Worm (Caenorhabditis elegans) whole organism, young adult: ENCODE measurements around the gene ZC13.2.

Experiments
- B0035.1 ChIP-seq: sonication (generic microtip); optimal IDR thresholded peaks from 2 replicates; lab custom pipeline; 2016; ENCODE audit warnings: missing genetic modification characterization, mild to moderate bottlenecking, missing compliant biosample characterization, missing genotype, missing genetic modification reagents
- B0261.1 ChIP-seq: sonication (generic microtip); optimal IDR thresholded peaks from 2 replicates; lab custom pipeline; 2016; ENCODE audit warnings: mild to moderate bottlenecking, missing genetic modification characterization, moderate library complexity, missing compliant biosample characterization
- B0336.3 ChIP-seq: fragments of 200-800 bp; sonication (Bioruptor generic); IDR thresholded peaks from 2 replicates; pipeline ENCODE4 v1.3.6; 2022; ENCODE audit warnings: missing genetic modification characterization, missing compliant biosample characterization
- C17E4.6 ChIP-seq: fragments of 200-800 bp; sonication (Bioruptor generic); IDR thresholded peaks from 2 replicates; pipeline ENCODE4 v1.3.6; 2022; ENCODE audit warnings: missing genetic modification reagents, missing genetic modification characterization, missing compliant biosample characterization
- F49E8.2 ChIP-seq: sonication (generic microtip); optimal IDR thresholded peaks from 3 replicates; lab custom pipeline; 2017; ENCODE audit warnings: missing genetic modification characterization, mild to moderate bottlenecking, missing compliant biosample characterization, antibody characterized with exemption, moderate library complexity; ENCODE audit not compliant: insufficient read depth
- F52B5.7 ChIP-seq: sonication (generic microtip); optimal IDR thresholded peaks from 2 replicates; lab custom pipeline; 2016; ENCODE audit warnings: mild to moderate bottlenecking, missing genetic modification characterization, missing compliant biosample characterization
- F57C9.4 ChIP-seq: sonication (generic microtip); optimal IDR thresholded peaks from 2 replicates; lab custom pipeline; 2017; ENCODE audit warnings: mild to moderate bottlenecking, missing genetic modification characterization, missing compliant biosample characterization
- Y53G8AR.9 ChIP-seq: fragments of 200-800 bp; sonication (Bioruptor generic); conservative IDR thresholded peaks from 2 replicates; pipeline ENCODE4 v1.3.6; 2022; ENCODE audit warnings: missing genetic modification reagents, missing genetic modification characterization, missing compliant biosample characterization
- ZK185.1 ChIP-seq: sonication (generic microtip); optimal IDR thresholded peaks from 2 replicates; lab custom pipeline; 2016; ENCODE audit warnings: mild to moderate bottlenecking, missing genetic modification characterization, missing compliant biosample characterization; ENCODE audit not compliant: poor library complexity, severe bottlenecking
- aptf-2 ChIP-seq: fragments of 200-800 bp; sonication (Bioruptor generic); conservative IDR thresholded peaks from 2 replicates; pipeline ENCODE4 v1.3.6; 2022; ENCODE audit warnings: missing genetic modification reagents, missing genetic modification characterization, missing compliant biosample characterization
- atf-7 ChIP-seq: sonication (generic microtip); optimal IDR thresholded peaks from 2 replicates; lab custom pipeline; 2017; ENCODE audit warnings: mild to moderate bottlenecking, missing genetic modification characterization, missing compliant biosample characterization
- attf-5 ChIP-seq: fragments of 200-800 bp; sonication (Bioruptor generic); optimal IDR thresholded peaks from 2 replicates; lab custom pipeline; 2018; ENCODE audit warnings: mild to moderate bottlenecking, missing genetic modification characterization, missing compliant biosample characterization
- attf-6 ChIP-seq: fragments of 200-800 bp; sonication (Bioruptor generic); IDR thresholded peaks from 2 replicates; pipeline ENCODE4 v1.3.6; 2022; ENCODE audit warnings: missing genetic modification reagents, missing genetic modification characterization, missing compliant biosample characterization
- bed-2 ChIP-seq: fragments of 200-800 bp; sonication (Bioruptor generic); IDR thresholded peaks from 2 replicates; pipeline ENCODE4 v1.3.6; 2022; ENCODE audit warnings: missing genetic modification reagents, missing genetic modification characterization, missing compliant biosample characterization
- cebp-1 ChIP-seq, 2 experiments: fragments of 200-800 bp in 1 of 2; sonication (Bioruptor generic) in 1 of 2; sonication (generic microtip) in 1 of 2; IDR thresholded peaks in 1 of 2; optimal IDR thresholded peaks in 1 of 2; 2 replicates each; pipeline versions ENCODE4 v1.3.6 to Lab custom; 2017 to 2022; ENCODE audit warnings: missing compliant biosample characterization in 2 of 2, missing genetic modification characterization in 2 of 2, mild to moderate bottlenecking in 1 of 2, missing genetic modification reagents in 1 of 2, moderate library complexity in 1 of 2
- cebp-2 ChIP-seq: fragments of 200-800 bp; sonication (Bioruptor generic); IDR thresholded peaks from 2 replicates; pipeline ENCODE4 v1.3.6; 2022; ENCODE audit warnings: missing genetic modification characterization, missing compliant biosample characterization
- ceh-27 ChIP-seq: fragments of 200-800 bp; sonication (Bioruptor generic); optimal IDR thresholded peaks from 2 replicates; lab custom pipeline; 2018; ENCODE audit warnings: mild to moderate bottlenecking, missing genetic modification characterization, moderate library complexity, missing compliant biosample characterization
- ceh-91 ChIP-seq: fragments of 200-800 bp; sonication (Bioruptor generic); IDR thresholded peaks from 2 replicates; pipeline ENCODE4 v1.3.6; 2022; ENCODE audit warnings: missing genetic modification reagents, missing genetic modification characterization, missing compliant biosample characterization
- dpl-1 ChIP-seq: fragments of 150-350 bp; optimal IDR thresholded peaks from 2 replicates; lab custom pipeline; 2014; ENCODE audit warnings: missing biosample characterization, missing genetic modification reagents, missing genetic modification characterization
- egl-18 ChIP-seq: fragments of 200-800 bp; sonication (Bioruptor generic); IDR thresholded peaks from 2 replicates; pipeline ENCODE4 v1.3.6; 2022; ENCODE audit warnings: missing genetic modification reagents, missing genetic modification characterization, missing compliant biosample characterization
- hlh-26 ChIP-seq: fragments of 200-800 bp; sonication (Bioruptor generic); conservative IDR thresholded peaks from 2 replicates; pipeline ENCODE4 v1.3.6; 2022; ENCODE audit warnings: missing genetic modification reagents, missing genetic modification characterization, missing compliant biosample characterization
- hmg-20 ChIP-seq: fragments of 200-800 bp; sonication (Bioruptor generic); IDR thresholded peaks from 2 replicates; pipeline ENCODE4 v1.3.6; 2022; ENCODE audit warnings: missing genetic modification reagents, missing genetic modification characterization, missing compliant biosample characterization
- let-526 ChIP-seq: fragments of 200-800 bp; sonication (Bioruptor generic); IDR thresholded peaks from 2 replicates; pipeline ENCODE4 v1.3.6; 2022; ENCODE audit warnings: missing genetic modification reagents, missing genetic modification characterization, missing compliant biosample characterization
- lin-26 ChIP-seq: fragments of 200-800 bp; sonication (Bioruptor generic); IDR thresholded peaks from 2 replicates; pipeline ENCODE4 v1.3.6; 2022; ENCODE audit warnings: missing genetic modification reagents, missing genetic modification characterization, missing compliant biosample characterization
- lsl-1 ChIP-seq: fragments of 200-800 bp; sonication (Bioruptor generic); optimal IDR thresholded peaks from 2 replicates; lab custom pipeline; 2018; ENCODE audit warnings: mild to moderate bottlenecking, missing genetic modification characterization, moderate library complexity, missing compliant biosample characterization
- madf-10 ChIP-seq: sonication (generic microtip); optimal IDR thresholded peaks from 2 replicates; lab custom pipeline; 2016; ENCODE audit warnings: mild to moderate bottlenecking, missing genetic modification characterization, missing compliant biosample characterization
- madf-6 ChIP-seq: fragments of 200-800 bp; sonication (Bioruptor generic); IDR thresholded peaks from 2 replicates; pipeline ENCODE4 v1.3.6; 2022; ENCODE audit warnings: missing genetic modification reagents, missing genetic modification characterization, missing compliant biosample characterization
- mes-4 ChIP-seq: sonication (generic microtip); optimal IDR thresholded peaks from 2 replicates; lab custom pipeline; 2016; ENCODE audit warnings: missing genotype, missing genetic modification characterization, missing compliant biosample characterization
- nfya-2 ChIP-seq: fragments of 200-800 bp; sonication (Bioruptor generic); IDR thresholded peaks from 2 replicates; pipeline ENCODE4 v1.3.6; 2022; ENCODE audit warnings: missing genetic modification reagents, missing genetic modification characterization, missing compliant biosample characterization
- nhr-27 ChIP-seq: fragments of 200-800 bp; sonication (Bioruptor generic); optimal IDR thresholded peaks from 2 replicates; lab custom pipeline; 2018; ENCODE audit warnings: mild to moderate bottlenecking, missing genetic modification characterization, moderate library complexity, missing compliant biosample characterization
- nhr-90 ChIP-seq: sonication (generic microtip); optimal IDR thresholded peaks from 2 replicates; lab custom pipeline; 2016; ENCODE audit warnings: missing genotype, mild to moderate bottlenecking, missing genetic modification characterization, missing compliant biosample characterization
- repo-1 ChIP-seq: sonication (generic microtip); optimal IDR thresholded peaks from 2 replicates; lab custom pipeline; 2017; ENCODE audit warnings: mild to moderate bottlenecking, missing genetic modification characterization, missing compliant biosample characterization
- rpc-1 ChIP-seq, 2 experiments: fragments of 150-350 bp in 1 of 2; sonication (generic microtip) in 1 of 2; optimal IDR thresholded peaks; 2 replicates each; lab custom pipeline; 2014 to 2018; ENCODE audit warnings: missing biosample characterization in 1 of 2, missing genetic modification characterization in 1 of 2, missing genetic modification reagents in 1 of 2, missing genotype in 1 of 2
- somi-1 ChIP-seq: fragments of 200-800 bp; sonication (Bioruptor generic); optimal IDR thresholded peaks from 2 replicates; lab custom pipeline; 2018; ENCODE audit warnings: mild to moderate bottlenecking, missing genetic modification characterization, missing compliant biosample characterization
- sptf-2 ChIP-seq: fragments of 200-800 bp; sonication (Bioruptor generic); optimal IDR thresholded peaks from 2 replicates; lab custom pipeline; 2018; ENCODE audit warnings: mild to moderate bottlenecking, missing genetic modification characterization, missing compliant biosample characterization
- tbp1 ChIP-seq: fragments of 200-800 bp; sonication (Bioruptor generic); optimal IDR thresholded peaks from 2 replicates; lab custom pipeline; 2018; ENCODE audit warnings: mild to moderate bottlenecking, missing genetic modification characterization, missing compliant biosample characterization
- ztf-18 ChIP-seq: sonication (generic microtip); optimal IDR thresholded peaks from 2 replicates; lab custom pipeline; 2016; ENCODE audit warnings: missing genotype, mild to moderate bottlenecking, missing genetic modification characterization, missing compliant biosample characterization
- ztf-6 ChIP-seq: fragments of 200-800 bp; sonication (Bioruptor generic); IDR thresholded peaks from 2 replicates; pipeline ENCODE4 v1.3.6; 2022; ENCODE audit warnings: missing genetic modification reagents, missing genetic modification characterization, missing compliant biosample characterization

Gene ZC13.2

ce11 chrX:912564-912963 is 32.1 kb downstream of the ZC13.2 start:
- TF ChIP-seq attf-5: no peak
- TF ChIP-seq ZK185.1: no peak
- TF ChIP-seq F52B5.7 (tag; lab: Kevin White, UChicago): no peak
- TF ChIP-seq bed-2 (GFP tag; lab: Robert Waterston, UW): no peak
- TF ChIP-seq egl-18: no peak
- TF ChIP-seq Y53G8AR.9 (GFP tag; lab: Robert Waterston, UW): no peak
- TF ChIP-seq ceh-27 (GFP tag; lab: Kevin White, UChicago): no peak
- TF ChIP-seq somi-1 (GFP tag; lab: Kevin White, UChicago): no peak

ce11 chrX:912990-913389 is 32.5 kb downstream of the ZC13.2 start, which contains the start of gene F35H12.6:
Gene F35H12.6, plus strand, starts transcription at chrX:913290.
- TF ChIP-seq madf-6 (GFP tag; lab: Robert Waterston, UW) (no peak), C17E4.6 (GFP tag; lab: Robert Waterston, UW) (no peak), ztf-18 (tag; lab: Kevin White, UChicago) (no peak), rpc-1 (optimal IDR thresholded peaks at IDR 0.05; lab: Kevin White, UChicago) (no peak), rpc-1 (tag; optimal IDR thresholded peaks at IDR 0.05; lab: Kevin White, UChicago) (no peak), aptf-2 (no peak), mes-4 (tag; lab: Kevin White, UChicago) (no peak), sptf-2 (GFP tag; lab: Kevin White, UChicago) (no peak), ztf-6 (no peak), egl-18 (no peak), nhr-27 (tag; lab: Kevin White, UChicago) (no peak)

- TF ChIP-seq lin-26 (no peak), attf-6 (GFP tag; lab: Robert Waterston, UW) (no peak), nhr-90 (no peak), madf-10 (tag; lab: Kevin White, UChicago) (no peak), B0336.3 (GFP tag; lab: Robert Waterston, UW) (no peak), cebp-1 (GFP tag; IDR thresholded peaks at IDR 0.05; lab: Robert Waterston, UW) (no peak), cebp-1 (tag; optimal IDR thresholded peaks at IDR 0.05; lab: Kevin White, UChicago) (no peak), repo-1 (tag; lab: Kevin White, UChicago) (no peak)
These were observed 35.0 kb downstream of the ZC13.2 start, which contains the start of gene sel-12 for ce11 chrX:915510-915909. Gene sel-12, plus strand, starts transcription at chrX:915867.

ce11 chrX:918097-918496 is 37.6 kb downstream of the ZC13.2 start, which contains the start of gene F35H12.5:
Gene F35H12.5, plus strand, starts transcription at chrX:918397.
- TF ChIP-seq lsl-1 (no peak), tbp1 (GFP tag; lab: Kevin White, UChicago) (no peak), hlh-26 (GFP tag; lab: Robert Waterston, UW) (no peak), ceh-27 (GFP tag; lab: Kevin White, UChicago) (no peak), F49E8.2 (tag; lab: Kevin White, UChicago) (no peak), B0261.1 (tag; lab: Kevin White, UChicago) (no peak), nfya-2 (GFP tag; lab: Robert Waterston, UW) (no peak), ceh-91 (GFP tag; lab: Robert Waterston, UW) (no peak), hmg-20 (GFP tag; lab: Robert Waterston, UW) (no peak), atf-7 (tag; lab: Kevin White, UChicago) (no peak), cebp-2 (GFP tag; lab: Robert Waterston, UW) (no peak), B0035.1 (tag; lab: Kevin White, UChicago) (no peak), Y53G8AR.9 (GFP tag; lab: Robert Waterston, UW) (no peak), cebp-1 (GFP tag; IDR thresholded peaks at IDR 0.05; lab: Robert Waterston, UW) (no peak), cebp-1 (tag; optimal IDR thresholded peaks at IDR 0.05; lab: Kevin White, UChicago) (no peak), let-526 (GFP tag; lab: Robert Waterston, UW) (no peak), dpl-1 (GFP tag; lab: Kevin White, UChicago) (no peak), F57C9.4 (no peak), somi-1 (GFP tag; lab: Kevin White, UChicago) (no peak)
